Worm (Caenorhabditis elegans) whole organism, midembryonic: Measurements from ENCODE around the gene frpr-8.
A peak's percentile ranks its signal among the peaks of the same experiment; 100 is the strongest.

Source experiments
- T22C8.4 ChIP-seq: fragments of 200-800 bp; sonication (Bioruptor generic); IDR thresholded peaks from 2 replicates; pipeline ENCODE4 v1.3.6; 2022; ENCODE audit warnings: missing genetic modification characterization, missing compliant biosample characterization
- cog-1 ChIP-seq: sonication (generic microtip); optimal IDR thresholded peaks from 2 replicates; lab custom pipeline; 2016; ENCODE audit warnings: missing genetic modification characterization, missing compliant biosample characterization
- flt-1 ChIP-seq: fragments of 200-800 bp; sonication (Bioruptor generic); IDR thresholded peaks from 2 replicates; pipeline ENCODE4 v1.3.6; 2022; ENCODE audit warnings: missing genetic modification characterization, missing compliant biosample characterization
- klf-2 ChIP-seq: fragments of 200-800 bp; sonication (Bioruptor generic); conservative IDR thresholded peaks from 2 replicates; pipeline ENCODE4 v1.3.6; 2022; ENCODE audit warnings: missing genetic modification reagents, missing genetic modification characterization, missing compliant biosample characterization
- med-1 ChIP-seq: sonication (generic microtip); optimal IDR thresholded peaks from 2 replicates; lab custom pipeline; 2017; ENCODE audit warnings: missing genetic modification characterization, mild to moderate bottlenecking, missing compliant biosample characterization, antibody characterized with exemption, missing genetic modification reagents; ENCODE audit not compliant: insufficient read depth
- ref-1 ChIP-seq: fragments of 200-800 bp; sonication (Bioruptor generic); conservative IDR thresholded peaks from 2 replicates; pipeline ENCODE4 v1.3.6; 2022; ENCODE audit warnings: missing genetic modification reagents, missing genetic modification characterization, missing compliant biosample characterization
- tab-1 ChIP-seq: fragments of 200-800 bp; sonication (Bioruptor generic); IDR thresholded peaks from 2 replicates; pipeline ENCODE4 v1.3.6; 2022; ENCODE audit warnings: missing genetic modification characterization, missing compliant biosample characterization
- ztf-23 ChIP-seq: fragments of 200-800 bp; sonication (Bioruptor generic); IDR thresholded peaks from 2 replicates; pipeline ENCODE4 v1.3.6; 2022; ENCODE audit warnings: missing genetic modification reagents, missing genetic modification characterization, missing compliant biosample characterization
- ztf-29 ChIP-seq: fragments of 200-800 bp; sonication (Bioruptor generic); IDR thresholded peaks from 2 replicates; pipeline ENCODE4 v1.3.6; 2022; ENCODE audit warnings: missing genetic modification reagents, missing genetic modification characterization, missing compliant biosample characterization

frpr-8 gene

DNA sequence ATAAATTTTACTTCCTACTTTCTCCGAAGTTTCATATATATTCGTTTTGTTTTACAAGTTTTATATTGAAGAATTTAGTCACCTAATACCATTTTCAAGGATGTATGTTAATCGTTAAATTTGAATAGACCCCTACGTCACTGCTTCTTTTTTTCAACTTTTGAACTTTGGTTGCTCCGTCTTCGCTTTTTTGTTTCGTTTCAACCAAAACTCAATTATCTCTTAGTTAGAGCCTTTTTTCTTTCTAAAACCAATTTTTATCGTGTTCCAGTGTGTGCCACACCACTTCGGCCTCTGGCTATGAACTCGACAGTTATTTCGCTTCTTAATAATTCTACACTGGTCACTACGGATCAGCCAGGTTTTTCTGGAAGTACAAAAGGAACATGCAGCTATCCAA is at the start of gene frpr-8:
TSS of gene frpr-8 (plus strand) at position 301 of the 400 bp plus-strand sequence.
- no peak for TF ChIP-seq med-1 (GFP tag; lab: Kevin White, UChicago)
- TF ChIP-seq klf-2 = no peak
- TF ChIP-seq tab-1 (GFP tag; lab: Robert Waterston, UW) = no peak
- no peak for TF ChIP-seq flt-1 (GFP tag; lab: Robert Waterston, UW)
- no peak for TF ChIP-seq T22C8.4
- no peak for TF ChIP-seq ztf-23 (GFP tag; lab: Robert Waterston, UW)
- TF ChIP-seq ztf-29 = no peak
- no peak for TF ChIP-seq ref-1 (GFP tag; lab: Robert Waterston, UW)
- no peak for TF ChIP-seq cog-1 (tag; lab: Kevin White, UChicago)

DNA sequence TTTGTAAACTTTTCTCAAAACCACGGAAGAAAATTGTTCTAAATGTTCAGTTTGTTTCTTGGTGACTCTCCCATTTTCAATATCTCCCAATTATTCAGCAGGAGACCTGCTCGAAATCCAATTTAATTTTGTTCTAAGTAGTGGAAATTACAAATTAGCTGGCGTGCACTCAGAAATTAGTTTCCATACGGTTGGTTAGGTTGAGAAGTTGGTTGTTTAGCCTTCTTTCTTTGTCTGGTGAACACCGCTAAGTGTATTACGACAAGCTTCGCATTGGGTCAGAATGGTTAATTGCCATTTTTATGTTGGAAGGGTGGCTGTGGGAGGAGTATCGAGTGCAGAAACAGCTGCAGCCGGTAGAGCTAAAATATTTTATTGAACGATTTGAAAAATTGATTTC is 49.0 kb upstream of the frpr-8 start:
- no peak for TF ChIP-seq tab-1 (GFP tag; lab: Robert Waterston, UW)
- TF ChIP-seq T22C8.4 = no peak
- no peak for TF ChIP-seq ztf-23 (GFP tag; lab: Robert Waterston, UW)
- no peak for TF ChIP-seq med-1 (GFP tag; lab: Kevin White, UChicago)
- TF ChIP-seq cog-1 (tag; lab: Kevin White, UChicago) = no peak
- no peak for TF ChIP-seq flt-1 (GFP tag; lab: Robert Waterston, UW)
- no peak for TF ChIP-seq ztf-29
- no peak for TF ChIP-seq klf-2
- no peak for TF ChIP-seq ref-1 (GFP tag; lab: Robert Waterston, UW)

DNA sequence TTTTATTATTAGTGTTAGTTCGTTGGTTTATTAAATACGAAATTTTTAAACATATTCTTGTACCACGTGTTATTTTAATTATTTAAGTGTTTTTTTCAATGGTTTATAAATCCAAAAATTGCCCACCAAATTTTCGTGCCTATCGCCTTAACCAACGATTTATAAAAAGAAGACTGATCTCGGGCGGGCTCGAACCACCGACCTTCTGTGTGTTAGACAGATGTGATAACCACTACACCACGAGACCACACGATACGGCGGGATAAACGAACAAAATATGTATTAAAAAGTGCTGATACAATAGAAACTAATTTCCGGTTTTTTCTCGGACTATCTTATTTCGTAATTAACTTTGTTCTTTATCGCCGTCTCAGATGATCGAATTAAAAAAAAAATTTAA is 47.1 kb upstream of the frpr-8 start:
- TF ChIP-seq ztf-29 (peak; percentile 34; the same call in 1 of the 2 replicates), klf-2 (0 out of 2 replicates have a peak, but pooled peaks have one; percentile 24), med-1 (GFP tag; lab: Kevin White, UChicago) (no peak), cog-1 (tag; lab: Kevin White, UChicago) (no peak), ref-1 (GFP tag; lab: Robert Waterston, UW) (no peak), flt-1 (GFP tag; lab: Robert Waterston, UW) (peak; percentile 71), ztf-23 (GFP tag; lab: Robert Waterston, UW) (0 out of 2 replicates have a peak, but pooled peaks have one; percentile 29), T22C8.4 (no peak), tab-1 (GFP tag; lab: Robert Waterston, UW) (0 out of 2 replicates have a peak, but pooled peaks have one; percentile 70)

DNA sequence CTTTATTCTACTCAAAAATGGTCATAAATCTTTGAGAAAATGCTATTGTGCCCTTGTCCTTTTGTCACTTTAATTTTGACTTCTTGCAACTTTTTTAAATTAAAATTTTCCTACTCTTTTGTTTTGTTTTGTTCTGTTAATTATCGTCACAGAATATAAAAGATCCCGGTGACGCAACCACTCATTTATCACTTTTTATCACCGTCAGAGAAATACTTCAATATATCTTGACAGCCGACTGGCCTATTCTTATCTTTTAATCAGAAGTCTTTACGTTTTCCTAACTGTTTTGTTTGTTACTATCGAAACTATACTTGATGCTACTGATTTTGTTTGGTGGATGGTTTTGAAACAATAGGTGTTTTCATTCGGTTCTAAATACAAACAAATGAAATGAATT is 41.6 kb upstream of the frpr-8 start:
- no peak for TF ChIP-seq T22C8.4
- TF ChIP-seq tab-1 (GFP tag; lab: Robert Waterston, UW) = no peak
- no peak for TF ChIP-seq med-1 (GFP tag; lab: Kevin White, UChicago)
- no peak for TF ChIP-seq ref-1 (GFP tag; lab: Robert Waterston, UW)
- no peak for TF ChIP-seq klf-2
- TF ChIP-seq ztf-29 = no peak
- TF ChIP-seq ztf-23 (GFP tag; lab: Robert Waterston, UW) = no peak
- no peak for TF ChIP-seq flt-1 (GFP tag; lab: Robert Waterston, UW)
- no peak for TF ChIP-seq cog-1 (tag; lab: Kevin White, UChicago)

DNA sequence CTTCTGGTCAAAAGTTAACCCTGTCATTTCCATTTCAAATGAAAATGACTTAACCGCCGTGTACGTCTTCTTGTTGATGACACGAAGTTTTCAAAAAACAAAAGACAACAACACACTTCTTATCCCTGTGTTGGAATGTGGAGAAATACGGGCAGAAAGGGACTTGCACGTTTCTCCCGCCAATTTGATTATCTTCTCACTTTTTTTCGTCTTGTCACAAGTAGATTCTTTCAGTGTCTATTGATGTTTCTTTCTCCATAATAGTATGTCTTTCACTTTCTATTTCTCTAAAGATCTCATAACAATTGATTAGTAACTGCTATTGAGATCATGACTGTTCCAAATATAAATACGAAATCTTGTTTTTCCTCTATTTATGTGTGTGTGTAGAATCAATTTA is 38.1 kb upstream of the frpr-8 start:
- TF ChIP-seq ztf-29 (no peak), T22C8.4 (no peak), med-1 (GFP tag; lab: Kevin White, UChicago) (no peak), ztf-23 (GFP tag; lab: Robert Waterston, UW) (no peak), flt-1 (GFP tag; lab: Robert Waterston, UW) (no peak), ref-1 (GFP tag; lab: Robert Waterston, UW) (no peak), cog-1 (tag; lab: Kevin White, UChicago) (no peak), tab-1 (GFP tag; lab: Robert Waterston, UW) (no peak), klf-2 (no peak)

- TF ChIP-seq ztf-23 (GFP tag; lab: Robert Waterston, UW) = no peak
- no peak for TF ChIP-seq ref-1 (GFP tag; lab: Robert Waterston, UW)
- no peak for TF ChIP-seq cog-1 (tag; lab: Kevin White, UChicago)
- no peak for TF ChIP-seq T22C8.4
Observed at ce11 chrX:8660319-8660718, 37.3 kb upstream of the frpr-8 start, which contains the start of gene rig-1. TSS of gene rig-1 (plus strand) at chrX:8660619.

ce11 chrX:8660909-8661308 is 36.7 kb upstream of the frpr-8 start:
- no peak for TF ChIP-seq tab-1 (GFP tag; lab: Robert Waterston, UW)
- TF ChIP-seq T22C8.4 = no peak
- TF ChIP-seq klf-2 = no peak
- no peak for TF ChIP-seq flt-1 (GFP tag; lab: Robert Waterston, UW)
- TF ChIP-seq ztf-23 (GFP tag; lab: Robert Waterston, UW) = no peak
- no peak for TF ChIP-seq med-1 (GFP tag; lab: Kevin White, UChicago)
- no peak for TF ChIP-seq ref-1 (GFP tag; lab: Robert Waterston, UW)
- no peak for TF ChIP-seq cog-1 (tag; lab: Kevin White, UChicago)
- TF ChIP-seq ztf-29 = no peak

ce11 chrX:8662452-8662851 is 35.2 kb upstream of the frpr-8 start:
- no peak for TF ChIP-seq T22C8.4
- no peak for TF ChIP-seq ztf-23 (GFP tag; lab: Robert Waterston, UW)
- TF ChIP-seq cog-1 (tag; lab: Kevin White, UChicago) = no peak
- no peak for TF ChIP-seq ztf-29
- no peak for TF ChIP-seq klf-2
- TF ChIP-seq tab-1 (GFP tag; lab: Robert Waterston, UW) = no peak
- TF ChIP-seq ref-1 (GFP tag; lab: Robert Waterston, UW) = no peak
- no peak for TF ChIP-seq med-1 (GFP tag; lab: Kevin White, UChicago)
- TF ChIP-seq flt-1 (GFP tag; lab: Robert Waterston, UW) = no peak

- TF ChIP-seq T22C8.4 (no peak), ref-1 (GFP tag; lab: Robert Waterston, UW) (no peak), ztf-29 (no peak), flt-1 (GFP tag; lab: Robert Waterston, UW) (no peak), klf-2 (no peak), ztf-23 (GFP tag; lab: Robert Waterston, UW) (no peak), med-1 (GFP tag; lab: Kevin White, UChicago) (no peak)
Observed at ce11 chrX:8672760-8673159, 24.9 kb upstream of the frpr-8 start, which contains the start of the genes K09E2.2 and K09E2.3. TSS of gene K09E2.2 (plus strand) at chrX:8673060. TSS of gene K09E2.3 (plus strand) at chrX:8673084.

DNA sequence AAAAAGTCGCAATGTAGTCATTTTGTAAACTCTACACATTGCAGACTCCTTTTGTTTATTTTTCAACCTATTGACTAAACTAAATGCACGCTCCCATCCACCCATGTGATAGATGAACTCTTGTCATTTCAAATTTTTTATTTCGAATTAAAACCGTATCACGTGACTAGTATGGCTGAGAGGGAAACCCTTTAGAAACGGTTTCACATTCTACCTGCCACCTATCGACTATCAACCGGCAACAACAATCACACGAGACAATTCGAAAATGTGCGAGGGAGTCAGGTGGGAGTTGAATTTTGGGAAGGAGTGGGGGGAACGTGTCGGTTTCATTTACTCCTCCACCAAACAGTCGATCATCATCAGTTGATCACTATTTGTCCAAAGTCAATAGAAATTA is 23.1 kb upstream of the frpr-8 start:
- no peak for TF ChIP-seq ztf-23 (GFP tag; lab: Robert Waterston, UW)
- TF ChIP-seq T22C8.4 = no peak
